Worm (Caenorhabditis elegans) whole organism, L4 larva: ENCODE results near the gene srh-95.
A peak's percentile ranks its signal among the peaks of the same experiment; 100 is the strongest.

Source experiments
- F10B5.3 ChIP-seq: sonication (generic microtip); optimal IDR thresholded peaks from 2 replicates; lab custom pipeline; 2016; ENCODE audit warnings: mild to moderate bottlenecking, missing genetic modification characterization, missing compliant biosample characterization
- F26F4.8 ChIP-seq: fragments of 200-800 bp; sonication (Bioruptor generic); conservative IDR thresholded peaks from 2 replicates; pipeline ENCODE4 v1.3.6; 2022; ENCODE audit warnings: missing genetic modification characterization, missing compliant biosample characterization
- F49E8.2 ChIP-seq: sonication (generic microtip); optimal IDR thresholded peaks from 2 replicates; lab custom pipeline; 2016; ENCODE audit warnings: missing compliant biosample characterization, mild to moderate bottlenecking, missing genetic modification characterization, borderline replicate concordance
- T26A8.4 ChIP-seq: fragments of 200-800 bp; sonication (Bioruptor generic); IDR thresholded peaks from 2 replicates; pipeline ENCODE4 v1.3.6; 2022; ENCODE audit warnings: missing genetic modification characterization, missing compliant biosample characterization
- Y5F2A.4 ChIP-seq: fragments of 200-800 bp; sonication (Bioruptor generic); optimal IDR thresholded peaks from 2 replicates; lab custom pipeline; 2018; ENCODE audit warnings: mild to moderate bottlenecking, missing genetic modification characterization, missing compliant biosample characterization
- ZK546.5 ChIP-seq, 2 experiments: sonication (generic microtip); optimal IDR thresholded peaks; 2 replicates each; lab custom pipeline; 2017; ENCODE audit warnings: missing biosample characterization in 2 of 2, missing genetic modification characterization in 2 of 2
- ama-1 ChIP-seq: fragments of 150-350 bp; optimal IDR thresholded peaks from 2 replicates; lab custom pipeline; 2014; ENCODE audit warnings: inconsistent platforms, mixed read lengths
- attf-4 ChIP-seq: sonication (generic microtip); optimal IDR thresholded peaks from 3 replicates; lab custom pipeline; 2017; ENCODE audit warnings: missing biosample characterization, missing genetic modification characterization
- ceh-32 ChIP-seq: sonication (generic microtip); optimal IDR thresholded peaks from 2 replicates; lab custom pipeline; 2016; ENCODE audit warnings: mild to moderate bottlenecking, missing genetic modification characterization, missing compliant biosample characterization; ENCODE audit not compliant: poor library complexity
- ceh-62 ChIP-seq: sonication (generic microtip); optimal IDR thresholded peaks from 2 replicates; lab custom pipeline; 2017; ENCODE audit warnings: missing biosample characterization, missing genetic modification characterization
- ces-1 ChIP-seq: fragments of 150-350 bp; sonication (generic microtip); optimal IDR thresholded peaks from 4 replicates; lab custom pipeline; 2014; ENCODE audit warnings: missing biosample characterization, missing genetic modification reagents, missing genetic modification characterization
- ctbp-1 ChIP-seq: fragments of 200-800 bp; sonication (Bioruptor generic); IDR thresholded peaks from 2 replicates; pipeline ENCODE4 v1.3.6; 2022; ENCODE audit warnings: missing genetic modification reagents, missing genetic modification characterization, missing compliant biosample characterization
- daf-19 ChIP-seq: fragments of 200-800 bp; sonication (Bioruptor generic); conservative IDR thresholded peaks from 2 replicates; pipeline ENCODE4 v1.3.6; 2022; ENCODE audit warnings: missing genetic modification characterization, missing compliant biosample characterization
- dmd-6 ChIP-seq: fragments of 200-800 bp; sonication (Bioruptor generic); IDR thresholded peaks from 2 replicates; pipeline ENCODE4 v1.3.6; 2022; ENCODE audit warnings: missing genetic modification reagents, missing genetic modification characterization, missing compliant biosample characterization
- dpl-1 ChIP-seq: fragments of 150-350 bp; optimal IDR thresholded peaks from 2 replicates; lab custom pipeline; 2014; ENCODE audit warnings: missing biosample characterization, missing genetic modification reagents, missing genetic modification characterization
- duxl-1 ChIP-seq: sonication (generic microtip); optimal IDR thresholded peaks from 2 replicates; lab custom pipeline; 2016; ENCODE audit warnings: mild to moderate bottlenecking, missing genetic modification characterization, moderate library complexity, missing compliant biosample characterization; ENCODE audit not compliant: poor library complexity
- dve-1 ChIP-seq: sonication (generic microtip); optimal IDR thresholded peaks from 2 replicates; lab custom pipeline; 2017; ENCODE audit warnings: antibody characterized with exemption, mild to moderate bottlenecking, missing genetic modification characterization, missing compliant biosample characterization; ENCODE audit not compliant: insufficient read depth
- hlh-11 ChIP-seq: fragments of 200-800 bp; sonication (Bioruptor generic); optimal IDR thresholded peaks from 2 replicates; lab custom pipeline; 2018; ENCODE audit warnings: mild to moderate bottlenecking, missing genetic modification characterization, missing compliant biosample characterization
- hlh-30 ChIP-seq: sonication (generic microtip); optimal IDR thresholded peaks from 2 replicates; lab custom pipeline; 2017; ENCODE audit warnings: antibody characterized with exemption, mild to moderate bottlenecking, missing genetic modification characterization, missing compliant biosample characterization; ENCODE audit not compliant: insufficient read depth
- lin-1 ChIP-seq: fragments of 200-800 bp; sonication (Bioruptor generic); IDR thresholded peaks from 2 replicates; pipeline ENCODE4 v1.3.6; 2022; ENCODE audit warnings: missing genetic modification reagents, missing genetic modification characterization, missing compliant biosample characterization
- lin-38 ChIP-seq: fragments of 200-800 bp; sonication (Bioruptor generic); IDR thresholded peaks from 2 replicates; pipeline ENCODE4 v1.3.6; 2022; ENCODE audit warnings: missing genetic modification reagents, missing genetic modification characterization, missing compliant biosample characterization
- lin-39 ChIP-seq: fragments of 150-350 bp; optimal IDR thresholded peaks from 2 replicates; lab custom pipeline; 2014; ENCODE audit warnings: missing biosample characterization, missing genetic modification reagents, missing genetic modification characterization
- lir-3 ChIP-seq: sonication (generic microtip); optimal IDR thresholded peaks from 2 replicates; lab custom pipeline; 2016; ENCODE audit warnings: mild to moderate bottlenecking, missing genetic modification characterization, missing compliant biosample characterization
- mep-1 ChIP-seq: fragments of 150-350 bp; sonication (generic microtip); optimal IDR thresholded peaks from 3 replicates; lab custom pipeline; 2014; ENCODE audit warnings: missing biosample characterization, missing genetic modification characterization
- mxl-3 ChIP-seq: fragments of 200-800 bp; sonication (Bioruptor generic); optimal IDR thresholded peaks from 2 replicates; lab custom pipeline; 2018; ENCODE audit warnings: mild to moderate bottlenecking, missing genetic modification characterization, missing compliant biosample characterization
- nhr-111 ChIP-seq: fragments of 200-800 bp; sonication (Bioruptor generic); optimal IDR thresholded peaks from 2 replicates; lab custom pipeline; 2018; ENCODE audit warnings: mild to moderate bottlenecking, missing genetic modification characterization, missing compliant biosample characterization
- nhr-237 ChIP-seq: sonication (generic microtip); optimal IDR thresholded peaks from 2 replicates; lab custom pipeline; 2017; ENCODE audit warnings: missing biosample characterization, missing genetic modification characterization
- nhr-42 ChIP-seq: fragments of 200-800 bp; sonication (Bioruptor generic); IDR thresholded peaks from 2 replicates; pipeline ENCODE4 v1.3.6; 2022; ENCODE audit warnings: missing genetic modification characterization, missing compliant biosample characterization
- nhr-48 ChIP-seq: sonication (generic microtip); optimal IDR thresholded peaks from 2 replicates; lab custom pipeline; 2016; ENCODE audit warnings: mild to moderate bottlenecking, missing genetic modification characterization, missing compliant biosample characterization
- nhr-76 ChIP-seq: fragments of 150-350 bp; optimal IDR thresholded peaks from 2 replicates; lab custom pipeline; 2014; ENCODE audit warnings: missing biosample characterization, missing genetic modification characterization
- php-3 ChIP-seq: fragments of 200-800 bp; sonication (Bioruptor generic); IDR thresholded peaks from 2 replicates; pipeline ENCODE4 v1.3.6; 2022; ENCODE audit warnings: missing genetic modification reagents, missing genetic modification characterization, missing compliant biosample characterization
- snpc-1.2 ChIP-seq: fragments of 200-800 bp; sonication (Bioruptor generic); IDR thresholded peaks from 2 replicates; pipeline ENCODE4 v1.3.6; 2022; ENCODE audit warnings: missing genetic modification reagents, missing genetic modification characterization, missing compliant biosample characterization
- snpc-4 ChIP-seq: fragments of 150-350 bp; optimal IDR thresholded peaks from 2 replicates; lab custom pipeline; 2014; ENCODE audit warnings: missing biosample characterization, missing genetic modification characterization
- spr-1 ChIP-seq: sonication (generic microtip); optimal IDR thresholded peaks from 2 replicates; lab custom pipeline; 2016; ENCODE audit warnings: mild to moderate bottlenecking, missing genetic modification characterization, missing compliant biosample characterization
- spr-3 ChIP-seq: fragments of 200-800 bp; sonication (Bioruptor generic); optimal IDR thresholded peaks from 2 replicates; lab custom pipeline; 2018; ENCODE audit warnings: mild to moderate bottlenecking, missing genetic modification characterization, missing compliant biosample characterization
- unc-62 ChIP-seq, 3 experiments: fragments of 150-350 bp in 1 of 3; sonication (generic microtip); optimal IDR thresholded peaks in 2 of 3; peaks in 1 of 3; 1 replicate in 1 of 3; 2 replicates in 2 of 3; lab custom pipeline; 2014 to 2017; ENCODE audit warnings: missing biosample characterization in 3 of 3, missing genetic modification characterization in 3 of 3, missing genetic modification reagents in 3 of 3, missing genotype in 1 of 3
- zag-1 ChIP-seq: fragments of 150-350 bp; optimal IDR thresholded peaks from 2 replicates; lab custom pipeline; 2014; ENCODE audit warnings: missing biosample characterization, missing genetic modification characterization
- zfp-3 ChIP-seq: fragments of 200-800 bp; sonication (Bioruptor generic); conservative IDR thresholded peaks from 2 replicates; pipeline ENCODE4 v1.3.6; 2022; ENCODE audit warnings: missing genetic modification reagents, missing genetic modification characterization, missing compliant biosample characterization
- zip-11 ChIP-seq: fragments of 200-800 bp; sonication (Bioruptor generic); IDR thresholded peaks from 2 replicates; pipeline ENCODE4 v1.3.6; 2022; ENCODE audit warnings: missing genetic modification characterization, missing compliant biosample characterization
- ztf-11 ChIP-seq: fragments of 150-350 bp; optimal IDR thresholded peaks from 2 replicates; lab custom pipeline; 2014; ENCODE audit warnings: missing biosample characterization, missing genetic modification characterization

Gene srh-95

ce11 chrV:16282147-16282546 is 35.5 kb downstream of the srh-95 start, which contains the start of gene F28G4.2:
Gene F28G4.2 (minus strand): TSS chrV:16282321.
- no peak for TF ChIP-seq lir-3

- TF ChIP-seq mxl-3 (GFP tag; lab: Kevin White, UChicago): no peak
- TF ChIP-seq unc-62 (GFP tag; optimal IDR thresholded peaks at IDR 0.05 in 1 of 2; lab: Kevin White, UChicago): peak in 1 of 2 experiments; percentile 66
- TF ChIP-seq unc-62 (tag; optimal IDR thresholded peaks at IDR 0.05; lab: Kevin White, UChicago): no peak
These were observed 39.1 kb downstream of the srh-95 start, which contains the start of gene F28G4.4 for ce11 chrV:16285794-16286193. Gene F28G4.4 (minus strand): TSS chrV:16285894.

- no peak for TF ChIP-seq spr-3 (GFP tag; lab: Kevin White, UChicago)
- no peak for TF ChIP-seq hlh-11 (tag; lab: Kevin White, UChicago)
- TF ChIP-seq mep-1 (tag; lab: Kevin White, UChicago): no peak
- no peak for TF ChIP-seq zag-1 (tag; lab: Kevin White, UChicago)
- no peak for TF ChIP-seq nhr-76 (tag; lab: Kevin White, UChicago)
- TF ChIP-seq nhr-111: no peak
- no peak for TF ChIP-seq nhr-48
- no peak for TF ChIP-seq duxl-1 (tag; lab: Kevin White, UChicago)
- no peak for TF ChIP-seq lin-1 (GFP tag; lab: Robert Waterston, UW)
- no peak for TF ChIP-seq T26A8.4 (GFP tag; lab: Robert Waterston, UW)
- TF ChIP-seq hlh-30 (tag; lab: Kevin White, UChicago): no peak
- TF ChIP-seq ceh-62 (tag; lab: Kevin White, UChicago): no peak
- TF ChIP-seq ztf-11 (tag; lab: Kevin White, UChicago): no peak
- TF ChIP-seq attf-4 (tag; lab: Kevin White, UChicago): no peak
- no peak for TF ChIP-seq F26F4.8 (GFP tag; lab: Robert Waterston, UW)
- TF ChIP-seq daf-19 (GFP tag; lab: Robert Waterston, UW): no peak
- TF ChIP-seq F10B5.3 (tag; lab: Kevin White, UChicago): no peak
- TF ChIP-seq zfp-3 (GFP tag; lab: Robert Waterston, UW): no peak
- no peak for TF ChIP-seq nhr-237
These were observed 40.9 kb downstream of the srh-95 start, which contains the start of gene F28G4.3 for ce11 chrV:16287619-16288018. Gene F28G4.3 (minus strand): TSS chrV:16287719.

- TF ChIP-seq dmd-6 (GFP tag; lab: Robert Waterston, UW) (peak; percentile 75), lin-39 (tag; lab: Kevin White, UChicago) (no peak)
- TF ChIP-seq, all 104 proteins: peak for 1
These were observed 45.7 kb downstream of the srh-95 start, which contains the start of gene oac-5 for ce11 chrV:16292409-16292808. Gene oac-5 (plus strand): TSS chrV:16292709.

- TF ChIP-seq Y5F2A.4 (GFP tag; lab: Kevin White, UChicago): no peak
- no peak for TF ChIP-seq nhr-42 (GFP tag; lab: Robert Waterston, UW)
- no peak for TF ChIP-seq php-3 (GFP tag; lab: Robert Waterston, UW)
- TF ChIP-seq dpl-1: no peak
- TF ChIP-seq zag-1 (tag; lab: Kevin White, UChicago): no peak
- TF ChIP-seq snpc-1.2 (GFP tag; lab: Robert Waterston, UW): no peak
- TF ChIP-seq ces-1 (GFP tag; lab: Kevin White, UChicago): no peak
- no peak for TF ChIP-seq lir-3
- no peak for TF ChIP-seq mxl-3 (GFP tag; lab: Kevin White, UChicago)
- TF ChIP-seq snpc-4 (tag; lab: Kevin White, UChicago): no peak
- TF ChIP-seq ctbp-1 (GFP tag; lab: Robert Waterston, UW): no peak
- no peak for TF ChIP-seq lin-38 (GFP tag; lab: Robert Waterston, UW)
- no peak for TF ChIP-seq ama-1 (lab: Kevin White, UChicago)
- TF ChIP-seq ZK546.5 (tag; optimal IDR thresholded peaks at IDR 0.05; lab: Kevin White, UChicago): no peak
- no peak for TF ChIP-seq spr-1
- TF ChIP-seq daf-19 (GFP tag; lab: Robert Waterston, UW): no peak
- TF ChIP-seq F49E8.2: no peak
- no peak for TF ChIP-seq dve-1 (tag; lab: Kevin White, UChicago)
- no peak for TF ChIP-seq zip-11
- no peak for TF ChIP-seq ceh-32 (tag; lab: Kevin White, UChicago)
These were observed 50.4 kb downstream of the srh-95 start, which contains the start of gene srbc-83 for ce11 chrV:16297070-16297469. Gene srbc-83 (plus strand): TSS chrV:16297370.
